Fruit fly (Drosophila melanogaster) whole organism, embryonic: ENCODE measurements around the gene Vdup1.
A peak's percentile ranks its signal among the peaks of the same experiment; 100 is the strongest.

Experiments used
- Abd-B ChIP-seq: fragments of 200-800 bp; sonication (Bioruptor generic); optimal IDR thresholded peaks from 2 replicates; lab custom pipeline; 2018; ENCODE audit warnings: missing biosample characterization, mild to moderate bottlenecking, missing genetic modification characterization, moderate library complexity
- Bgb ChIP-seq: fragments of 200-800 bp; sonication (Bioruptor generic); IDR thresholded peaks from 2 replicates; pipeline ENCODE4 v1.3.6; 2022; ENCODE audit warnings: missing biosample characterization, missing genetic modification characterization; ENCODE audit not compliant: partially characterized antibody
- CG10209 ChIP-seq: fragments of 200-800 bp; sonication (Bioruptor generic); optimal IDR thresholded peaks from 3 replicates; lab custom pipeline; 2017; ENCODE audit warnings: missing biosample characterization, mild to moderate bottlenecking, missing genetic modification characterization, missing genetic modification reagents
- CG10431 ChIP-seq: fragments of 200-800 bp; sonication (Bioruptor generic); optimal IDR thresholded peaks from 3 replicates; lab custom pipeline; 2018; ENCODE audit warnings: missing biosample characterization, mild to moderate bottlenecking, missing genetic modification characterization
- CG10565 ChIP-seq: fragments of 200-800 bp; sonication (Bioruptor generic); optimal IDR thresholded peaks from 3 replicates; lab custom pipeline; 2016; ENCODE audit warnings: missing biosample characterization, mild to moderate bottlenecking, missing genetic modification characterization
- CG10959 ChIP-seq: fragments of 200-800 bp; sonication (Bioruptor generic); IDR thresholded peaks from 2 replicates; pipeline ENCODE4 v1.3.6; 2022; ENCODE audit warnings: missing biosample characterization, missing genetic modification characterization
- CG11085 ChIP-seq: fragments of 200-800 bp; sonication (Bioruptor generic); IDR thresholded peaks from 2 replicates; pipeline ENCODE4 v1.3.6; 2022; ENCODE audit warnings: missing biosample characterization, missing genetic modification characterization
- CG11560 ChIP-seq: fragments of 200-800 bp; sonication (Bioruptor generic); IDR thresholded peaks from 3 replicates; pipeline ENCODE4 v1.3.6; 2022; ENCODE audit warnings: missing biosample characterization, missing genetic modification characterization
- CG14710 ChIP-seq: fragments of 200-800 bp; sonication (Bioruptor generic); optimal IDR thresholded peaks from 3 replicates; lab custom pipeline; 2019; ENCODE audit warnings: missing biosample characterization, mild to moderate bottlenecking, missing genetic modification characterization, moderate library complexity
- CG15479 ChIP-seq: fragments of 200-800 bp; sonication (Bioruptor generic); optimal IDR thresholded peaks from 3 replicates; lab custom pipeline; 2019; ENCODE audit warnings: missing biosample characterization, mild to moderate bottlenecking, missing genetic modification characterization, moderate library complexity
- CG16863 ChIP-seq: fragments of 200-800 bp; sonication (Bioruptor generic); optimal IDR thresholded peaks from 3 replicates; lab custom pipeline; 2016; ENCODE audit warnings: missing biosample characterization, missing genetic modification characterization
- CG2199 ChIP-seq: fragments of 200-800 bp; sonication (Bioruptor generic); IDR thresholded peaks from 3 replicates; pipeline ENCODE4 v1.3.6; 2022; ENCODE audit warnings: missing biosample characterization, missing genetic modification characterization
- CG2875 ChIP-seq: fragments of 200-800 bp; sonication (Bioruptor generic); optimal IDR thresholded peaks from 2 replicates; lab custom pipeline; 2017; ENCODE audit warnings: missing biosample characterization, mild to moderate bottlenecking, missing genetic modification characterization, missing genetic modification reagents
- CG30403 ChIP-seq: fragments of 200-800 bp; sonication (Bioruptor generic); optimal IDR thresholded peaks from 3 replicates; lab custom pipeline; 2016; ENCODE audit warnings: missing biosample characterization, missing genetic modification characterization
- CG33557 ChIP-seq: fragments of 200-800 bp; sonication (Bioruptor generic); optimal IDR thresholded peaks from 2 replicates; lab custom pipeline; 2019; ENCODE audit warnings: missing biosample characterization, mild to moderate bottlenecking, missing genetic modification characterization, moderate library complexity
- CG6791 ChIP-seq: fragments of 200-800 bp; sonication (Bioruptor generic); IDR thresholded peaks from 3 replicates; pipeline ENCODE4 v1.3.6; 2022; ENCODE audit warnings: missing biosample characterization, missing genetic modification characterization; ENCODE audit not compliant: partially characterized antibody
- CHES-1-like ChIP-seq: fragments of 200-800 bp; sonication (Bioruptor generic); optimal IDR thresholded peaks from 2 replicates; lab custom pipeline; 2016; ENCODE audit warnings: missing biosample characterization, missing genetic modification characterization
- Dll ChIP-seq: fragments of 200-800 bp; sonication (Bioruptor generic); IDR thresholded peaks from 4 replicates; pipeline ENCODE4 v1.3.6; 2022; ENCODE audit warnings: missing biosample characterization, missing genetic modification characterization; ENCODE audit not compliant: partially characterized antibody
- HLH4C ChIP-seq: fragments of 200-800 bp; sonication (Bioruptor generic); IDR thresholded peaks from 3 replicates; pipeline ENCODE4 v1.3.6; 2022; ENCODE audit warnings: missing biosample characterization, missing genetic modification characterization; ENCODE audit not compliant: partially characterized antibody
- HmgZ ChIP-seq: fragments of 200-800 bp; sonication (Bioruptor generic); optimal IDR thresholded peaks from 2 replicates; lab custom pipeline; 2018; ENCODE audit warnings: missing biosample characterization, mild to moderate bottlenecking, missing genetic modification characterization
- Hmr ChIP-seq: fragments of 200-800 bp; sonication (Bioruptor generic); optimal IDR thresholded peaks from 3 replicates; lab custom pipeline; 2017; ENCODE audit warnings: mild to moderate bottlenecking, missing biosample characterization, missing genetic modification reagents, missing genetic modification characterization
- Hr78 ChIP-seq, 2 experiments: fragments of 200-800 bp in 1 of 2; fragments of >200 bp in 1 of 2; sonication (Bioruptor generic) in 1 of 2; optimal IDR thresholded peaks; 2 replicates each; lab custom pipeline; 2017 to 2019; ENCODE audit warnings: missing biosample characterization in 2 of 2, missing genetic modification characterization in 2 of 2, mild to moderate bottlenecking in 1 of 2, moderate library complexity in 1 of 2
- MESR4 ChIP-seq: fragments of 200-800 bp; sonication (Bioruptor generic); optimal IDR thresholded peaks from 2 replicates; lab custom pipeline; 2018; ENCODE audit warnings: missing biosample characterization, mild to moderate bottlenecking, missing genetic modification characterization, moderate library complexity
- Spps ChIP-seq: fragments of 200-800 bp; sonication (Bioruptor generic); optimal IDR thresholded peaks from 2 replicates; lab custom pipeline; 2018; ENCODE audit warnings: missing biosample characterization, mild to moderate bottlenecking, missing genetic modification characterization
- ab ChIP-seq: fragments of 200-800 bp; sonication (Bioruptor generic); optimal IDR thresholded peaks from 2 replicates; lab custom pipeline; 2016; ENCODE audit warnings: missing biosample characterization, missing genetic modification characterization
- abd-A ChIP-seq: fragments of 200-800 bp; sonication (Bioruptor generic); optimal IDR thresholded peaks from 3 replicates; lab custom pipeline; 2019; ENCODE audit warnings: missing biosample characterization, mild to moderate bottlenecking, missing genetic modification characterization, moderate library complexity
- btn ChIP-seq: fragments of 200-800 bp; sonication (Bioruptor generic); optimal IDR thresholded peaks from 2 replicates; lab custom pipeline; 2016; ENCODE audit warnings: missing biosample characterization, missing genetic modification characterization
- chinmo ChIP-seq: fragments of 200-800 bp; sonication (Bioruptor generic); IDR thresholded peaks from 4 replicates; pipeline ENCODE4 v1.3.6; 2022; ENCODE audit warnings: missing biosample characterization, missing genetic modification characterization; ENCODE audit not compliant: partially characterized antibody
- dpn ChIP-seq, 2 experiments: fragments of 200-800 bp; sonication (Bioruptor generic); optimal IDR thresholded peaks; 3 replicates each; lab custom pipeline; 2016; ENCODE audit warnings: missing biosample characterization in 2 of 2, missing genetic modification characterization in 2 of 2
- dysf ChIP-seq: fragments of 200-800 bp; sonication (Bioruptor generic); IDR thresholded peaks from 3 replicates; pipeline ENCODE4 v1.3.6; 2022; ENCODE audit warnings: missing biosample characterization, missing genetic modification characterization
- ems ChIP-seq: fragments of 200-800 bp; sonication (Bioruptor generic); optimal IDR thresholded peaks from 3 replicates; lab custom pipeline; 2016; ENCODE audit warnings: missing biosample characterization, missing genetic modification characterization
- fru ChIP-seq: fragments of >200 bp; optimal IDR thresholded peaks from 2 replicates; lab custom pipeline; 2017
- gcm ChIP-seq: fragments of 200-800 bp; sonication (Bioruptor generic); optimal IDR thresholded peaks from 2 replicates; lab custom pipeline; 2019; ENCODE audit warnings: missing biosample characterization, mild to moderate bottlenecking, missing genetic modification characterization, moderate library complexity
- gsb ChIP-seq: fragments of 200-800 bp; sonication (Bioruptor generic); IDR thresholded peaks from 2 replicates; pipeline ENCODE4 v1.3.6; 2022; ENCODE audit warnings: missing biosample characterization, missing genetic modification characterization
- hb ChIP-seq: fragments of 200-800 bp; sonication (Bioruptor generic); IDR thresholded peaks from 3 replicates; pipeline ENCODE4 v1.3.6; 2022; ENCODE audit warnings: missing biosample characterization, missing genetic modification characterization; ENCODE audit not compliant: partially characterized antibody
- mirr ChIP-seq: fragments of 200-800 bp; sonication (Bioruptor generic); optimal IDR thresholded peaks from 3 replicates; lab custom pipeline; 2018; ENCODE audit warnings: missing biosample characterization, mild to moderate bottlenecking, missing genetic modification characterization
- nau ChIP-seq: fragments of 200-800 bp; sonication (Bioruptor generic); optimal IDR thresholded peaks from 3 replicates; lab custom pipeline; 2017; ENCODE audit warnings: missing biosample characterization, mild to moderate bottlenecking, missing genetic modification characterization, missing genetic modification reagents
- onecut ChIP-seq: fragments of 200-800 bp; sonication (Bioruptor generic); IDR thresholded peaks from 2 replicates; pipeline ENCODE4 v1.3.6; 2022; ENCODE audit warnings: missing biosample characterization, missing genetic modification characterization
- pb ChIP-seq: fragments of 200-800 bp; sonication (Bioruptor generic); optimal IDR thresholded peaks from 3 replicates; lab custom pipeline; 2016; ENCODE audit warnings: missing biosample characterization, missing genetic modification characterization
- pho ChIP-seq: fragments of 200-800 bp; sonication (Bioruptor generic); optimal IDR thresholded peaks from 2 replicates; lab custom pipeline; 2016; ENCODE audit warnings: missing biosample characterization, missing genetic modification characterization
- prd ChIP-seq, 3 experiments: fragments of >200 bp in 2 of 3; fragments of 200-800 bp in 1 of 3; sonication (Bioruptor generic) in 1 of 3; optimal IDR thresholded peaks in 2 of 3; IDR thresholded peaks in 1 of 3; 2 replicates in 2 of 3; 3 replicates in 1 of 3; pipeline versions ENCODE4 v1.3.6 to Lab custom; 2017 to 2022; ENCODE audit warnings: missing biosample characterization in 1 of 3, missing genetic modification characterization in 1 of 3
- slou ChIP-seq: fragments of 200-800 bp; sonication (Bioruptor generic); optimal IDR thresholded peaks from 3 replicates; lab custom pipeline; 2016; ENCODE audit warnings: missing biosample characterization, missing genetic modification characterization
- so ChIP-seq: fragments of 200-800 bp; sonication (Bioruptor generic); IDR thresholded peaks from 3 replicates; pipeline ENCODE4 v1.3.6; 2022; ENCODE audit warnings: missing biosample characterization, missing genetic modification characterization
- sr ChIP-seq: fragments of 200-800 bp; sonication (Bioruptor generic); IDR thresholded peaks from 3 replicates; pipeline ENCODE4 v1.3.6; 2022; ENCODE audit warnings: missing biosample characterization, missing genetic modification characterization
- stwl ChIP-seq: fragments of 200-800 bp; sonication (Bioruptor generic); optimal IDR thresholded peaks from 3 replicates; lab custom pipeline; 2018; ENCODE audit warnings: missing biosample characterization, mild to moderate bottlenecking, missing genetic modification characterization, moderate library complexity
- tll ChIP-seq, 2 experiments: fragments of 200-800 bp in 1 of 2; fragments of >200 bp in 1 of 2; sonication (Bioruptor generic) in 1 of 2; optimal IDR thresholded peaks; 2 replicates each; lab custom pipeline; 2017 to 2019; ENCODE audit warnings: missing biosample characterization in 2 of 2, missing genetic modification characterization in 2 of 2, mild to moderate bottlenecking in 1 of 2, moderate library complexity in 1 of 2
- trem ChIP-seq: fragments of 200-800 bp; optimal IDR thresholded peaks from 3 replicates; lab custom pipeline; 2019; ENCODE audit warnings: missing biosample characterization, mild to moderate bottlenecking, missing genetic modification characterization, moderate library complexity
- tup ChIP-seq: fragments of 200-800 bp; sonication (Bioruptor generic); optimal IDR thresholded peaks from 2 replicates; lab custom pipeline; 2016; ENCODE audit warnings: missing biosample characterization, mild to moderate bottlenecking, missing genetic modification characterization, moderate library complexity
- yki ChIP-seq: fragments of >200 bp; optimal IDR thresholded peaks from 3 replicates; lab custom pipeline; 2018

Gene Vdup1

dm6 chr3L:160446-161094 is 18.2 kb downstream of the Vdup1 start (continued):
- TF ChIP-seq CG11560: no peak
- peak; percentile 19 for TF ChIP-seq CG33557 (GFP tag; lab: Kevin White, UChicago)
- no peak for TF ChIP-seq dysf (GFP tag; lab: Robert Waterston, UW)
- peak; percentile 66 for TF ChIP-seq Bgb
- peak; percentile 95; the same call in 3 of the 4 replicates for TF ChIP-seq chinmo (GFP tag; lab: Robert Waterston, UW)
- peak in 1 of 2 experiments; percentile 16 for TF ChIP-seq Hr78 (GFP tag; optimal IDR thresholded peaks at IDR 0.05; lab: Kevin White, UChicago)
- no peak for TF ChIP-seq CG30403 (GFP tag; lab: Kevin White, UChicago)
- TF ChIP-seq prd (optimal IDR thresholded peaks at IDR 0.05; lab: Kevin White, UChicago): no peak
- TF ChIP-seq prd (GFP tag; IDR thresholded peaks at IDR 0.05; lab: Robert Waterston, UW): no peak
- peak; percentile 52 for TF ChIP-seq HmgZ (tag; lab: Kevin White, UChicago)
- TF ChIP-seq abd-A (tag; lab: Kevin White, UChicago): peak; percentile 70
- no peak for TF ChIP-seq CG14710 (tag; lab: Kevin White, UChicago)
- no peak for TF ChIP-seq nau (GFP tag; lab: Kevin White, UChicago)
- no peak for TF ChIP-seq gsb (GFP tag; lab: Robert Waterston, UW)
- no peak for TF ChIP-seq CG10209 (GFP tag; lab: Kevin White, UChicago)
- peak; percentile 37 for TF ChIP-seq gcm
- no peak for TF ChIP-seq tll (GFP tag; optimal IDR thresholded peaks at IDR 0.05; lab: Kevin White, UChicago)
- TF ChIP-seq ems (GFP tag; lab: Kevin White, UChicago): no peak
- TF ChIP-seq hb (GFP tag; lab: Robert Waterston, UW): no peak
- TF ChIP-seq so: peak; percentile 54; the same call in 2 of the 3 replicates
- no peak for TF ChIP-seq Dll (GFP tag; lab: Robert Waterston, UW)
- TF ChIP-seq stwl (tag; lab: Kevin White, UChicago): peak; percentile 27
- TF ChIP-seq CHES-1-like (GFP tag; lab: Kevin White, UChicago): no peak
- TF ChIP-seq yki: no peak
- TF ChIP-seq CG2199 (GFP tag; lab: Robert Waterston, UW): peak; percentile 85; the same call in 2 of the 3 replicates
- no peak for TF ChIP-seq dpn (GFP tag; optimal IDR thresholded peaks at IDR 0.05; lab: Kevin White, UChicago)
- TF ChIP-seq CG11085 (GFP tag; lab: Robert Waterston, UW): no peak
- no peak for TF ChIP-seq CG16863 (GFP tag; lab: Kevin White, UChicago)
- TF ChIP-seq fru: no peak
- peak; percentile 14; the same call in 1 of the 3 replicates for TF ChIP-seq sr (GFP tag; lab: Robert Waterston, UW)
- TF ChIP-seq pb (GFP tag; lab: Kevin White, UChicago): no peak
- TF ChIP-seq btn (GFP tag; lab: Kevin White, UChicago): no peak
- no peak for TF ChIP-seq CG6791
- no peak for TF ChIP-seq pho (GFP tag; lab: Kevin White, UChicago)
- TF ChIP-seq trem (tag; lab: Kevin White, UChicago): no peak
- TF ChIP-seq ab (GFP tag; lab: Kevin White, UChicago): no peak
- TF ChIP-seq onecut (GFP tag; lab: Robert Waterston, UW): 0 out of 2 replicates have a peak, but pooled peaks have one; percentile 11
- no peak for TF ChIP-seq CG15479 (GFP tag; lab: Kevin White, UChicago)
- TF ChIP-seq Hmr (GFP tag; lab: Kevin White, UChicago): peak; percentile 21
- TF ChIP-seq CG10959 (GFP tag; lab: Robert Waterston, UW): no peak
- TF ChIP-seq Abd-B: no peak
- peak; percentile 72 for TF ChIP-seq mirr (GFP tag; lab: Kevin White, UChicago)
- no peak for TF ChIP-seq tup
- TF ChIP-seq Spps (tag; lab: Kevin White, UChicago): no peak
- no peak for TF ChIP-seq CG10431
- no peak for TF ChIP-seq slou (GFP tag; lab: Kevin White, UChicago)
- TF ChIP-seq CG10565 (GFP tag; lab: Kevin White, UChicago): no peak
- no peak for TF ChIP-seq MESR4 (GFP tag; lab: Kevin White, UChicago)
- no peak for TF ChIP-seq CG2875 (GFP tag; lab: Kevin White, UChicago)
- no peak for TF ChIP-seq HLH4C (GFP tag; lab: Robert Waterston, UW)
